Fruit fly (Drosophila melanogaster) whole organism, wandering third instar larva: ENCODE results near the gene CG17272.

Experiments
- Abd-B ChIP-seq: fragments of >200 bp; optimal IDR thresholded peaks from 2 replicates; lab custom pipeline; 2017; ENCODE audit warnings: missing biosample characterization, missing genetic modification characterization
- CG32264 ChIP-seq: fragments of 200-800 bp; sonication (Bioruptor generic); optimal IDR thresholded peaks from 2 replicates; lab custom pipeline; 2016; ENCODE audit warnings: missing biosample characterization, missing genetic modification characterization
- CG9705 ChIP-seq: fragments of 200-800 bp; sonication (Bioruptor generic); optimal IDR thresholded peaks from 2 replicates; lab custom pipeline; 2018; ENCODE audit warnings: missing biosample characterization, mild to moderate bottlenecking, missing genetic modification characterization
- CrebA ChIP-seq: fragments of 200-800 bp; sonication (Bioruptor generic); optimal IDR thresholded peaks from 2 replicates; lab custom pipeline; 2016; ENCODE audit warnings: missing biosample characterization, mild to moderate bottlenecking, missing genetic modification characterization, borderline replicate concordance
- Dfd ChIP-seq: fragments of >200 bp; optimal IDR thresholded peaks from 2 replicates; lab custom pipeline; 2017; ENCODE audit warnings: missing biosample characterization, missing genetic modification characterization
- Dif ChIP-seq: fragments of 200-275, 200-300 bp; sonication (Bioruptor generic); optimal IDR thresholded peaks from 2 replicates; lab custom pipeline; 2018; ENCODE audit warnings: missing biosample characterization, missing genetic modification characterization; ENCODE audit not compliant: partially characterized antibody
- GATAd ChIP-seq: sonication (Bioruptor generic); optimal IDR thresholded peaks from 2 replicates; lab custom pipeline; 2016; ENCODE audit warnings: missing biosample characterization, missing genetic modification characterization
- HLH106 ChIP-seq: fragments of 200-800 bp; optimal IDR thresholded peaks from 3 replicates; lab custom pipeline; 2019; ENCODE audit warnings: missing biosample characterization, mild to moderate bottlenecking, missing genetic modification characterization, moderate library complexity
- Hnf4 ChIP-seq: fragments of 200-800 bp; sonication (Bioruptor generic); optimal IDR thresholded peaks from 2 replicates; lab custom pipeline; 2016; ENCODE audit warnings: missing biosample characterization, mild to moderate bottlenecking, missing genetic modification characterization
- Hr78 ChIP-seq: fragments of >200 bp; optimal IDR thresholded peaks from 2 replicates; lab custom pipeline; 2017; ENCODE audit warnings: missing biosample characterization, missing genetic modification characterization
- Hr83 ChIP-seq: fragments of 200-300 bp; sonication (Bioruptor generic); optimal IDR thresholded peaks from 2 replicates; lab custom pipeline; 2016; ENCODE audit warnings: missing biosample characterization, mild to moderate bottlenecking, missing genetic modification characterization, moderate library complexity; ENCODE audit not compliant: poor library complexity, severe bottlenecking
- Jra ChIP-seq: sonication (Bioruptor generic); optimal IDR thresholded peaks from 2 replicates; lab custom pipeline; 2016; ENCODE audit warnings: missing biosample characterization, missing genetic modification characterization
- Mio ChIP-seq: sonication (Bioruptor generic); optimal IDR thresholded peaks from 2 replicates; lab custom pipeline; 2016; ENCODE audit warnings: missing biosample characterization, missing genetic modification characterization
- Myc ChIP-seq: fragments of >200 bp; optimal IDR thresholded peaks from 2 replicates; lab custom pipeline; 2017
- N ChIP-seq: fragments of >200 bp; optimal IDR thresholded peaks from 2 replicates; lab custom pipeline; 2018; ENCODE audit warnings: missing biosample characterization, missing external identifiers, missing genetic modification characterization
- OdsH ChIP-seq: fragments of 200-800 bp; sonication (Bioruptor generic); optimal IDR thresholded peaks from 2 replicates; lab custom pipeline; 2016; ENCODE audit warnings: missing biosample characterization, mild to moderate bottlenecking, missing genetic modification characterization
- Rel ChIP-seq, 2 experiments: fragments of 200-800 bp; sonication (Bioruptor generic) in 1 of 2; optimal IDR thresholded peaks; 2 replicates in 1 of 2; 3 replicates in 1 of 2; lab custom pipeline; 2016 to 2019; ENCODE audit warnings: mild to moderate bottlenecking in 2 of 2, missing biosample characterization in 2 of 2, missing genetic modification characterization in 2 of 2, moderate library complexity in 1 of 2
- Sp1 ChIP-seq: fragments of 200-800 bp; sonication (Bioruptor generic); optimal IDR thresholded peaks from 3 replicates; lab custom pipeline; 2019; ENCODE audit warnings: missing biosample characterization, mild to moderate bottlenecking, missing genetic modification characterization, moderate library complexity
- Vsx2 ChIP-seq: fragments of 200-300, 225-300 bp; sonication (Bioruptor generic); optimal IDR thresholded peaks from 2 replicates; lab custom pipeline; 2018; ENCODE audit warnings: missing biosample characterization, missing genetic modification characterization; ENCODE audit not compliant: partially characterized antibody
- br ChIP-seq: fragments of 200-800 bp; sonication (Bioruptor generic); optimal IDR thresholded peaks from 2 replicates; lab custom pipeline; 2016; ENCODE audit warnings: missing biosample characterization, missing genetic modification characterization
- brk ChIP-seq: fragments of 200-800 bp; sonication (Bioruptor generic); optimal IDR thresholded peaks from 2 replicates; lab custom pipeline; 2016; ENCODE audit warnings: missing biosample characterization, mild to moderate bottlenecking, missing genetic modification characterization
- dl ChIP-seq, 2 experiments: fragments of 175-275, 200-275 bp in 1 of 2; fragments of 200-275 bp in 1 of 2; sonication (Bioruptor generic); optimal IDR thresholded peaks; lab custom pipeline; 2018; ENCODE audit warnings: mild to moderate bottlenecking in 2 of 2, missing biosample characterization in 2 of 2, missing genetic modification characterization in 2 of 2, moderate library complexity in 2 of 2; ENCODE audit not compliant: partially characterized antibody in 2 of 2, insufficient read depth in 1 of 2
- dsf ChIP-seq: sonication (Bioruptor generic); optimal IDR thresholded peaks from 2 replicates; lab custom pipeline; 2016; ENCODE audit warnings: missing biosample characterization, missing genetic modification characterization, borderline replicate concordance
- ey ChIP-seq: fragments of 200-800 bp; sonication (Bioruptor generic); optimal IDR thresholded peaks from 2 replicates; lab custom pipeline; 2016; ENCODE audit warnings: missing biosample characterization, missing genetic modification characterization
- foxo ChIP-seq, 2 experiments: fragments of 200-800 bp; sonication (Bioruptor generic); optimal IDR thresholded peaks; 2 replicates in 1 of 2; 3 replicates in 1 of 2; lab custom pipeline; 2016 to 2017; ENCODE audit warnings: missing biosample characterization in 2 of 2, missing genetic modification characterization in 2 of 2
- fru ChIP-seq: fragments of 200-800 bp; sonication (Bioruptor generic); optimal IDR thresholded peaks from 3 replicates; lab custom pipeline; 2016; ENCODE audit warnings: missing biosample characterization, mild to moderate bottlenecking, missing genetic modification characterization
- h ChIP-seq: fragments of 200-800 bp; sonication (Bioruptor generic); optimal IDR thresholded peaks from 3 replicates; lab custom pipeline; 2016; ENCODE audit warnings: missing biosample characterization, mild to moderate bottlenecking, missing genetic modification characterization
- jim ChIP-seq: fragments of 175-275, 200-325 bp; sonication (Bioruptor generic); optimal IDR thresholded peaks from 2 replicates; lab custom pipeline; 2016; ENCODE audit warnings: missing biosample characterization, mild to moderate bottlenecking, missing genetic modification characterization
- lola ChIP-seq: fragments of >200 bp; optimal IDR thresholded peaks from 2 replicates; lab custom pipeline; 2017; ENCODE audit warnings: missing biosample characterization, missing genetic modification characterization
- pan ChIP-seq: fragments of >200 bp; optimal IDR thresholded peaks from 2 replicates; lab custom pipeline; 2017
- psq ChIP-seq: fragments of 200-800 bp; sonication (Bioruptor generic); optimal IDR thresholded peaks from 3 replicates; lab custom pipeline; 2017; ENCODE audit warnings: missing biosample characterization, mild to moderate bottlenecking, missing genetic modification characterization, moderate library complexity
- rgr ChIP-seq: fragments of 200-800 bp; sonication (Bioruptor generic); optimal IDR thresholded peaks from 3 replicates; lab custom pipeline; 2016; ENCODE audit warnings: missing biosample characterization, mild to moderate bottlenecking, missing genetic modification characterization
- sage ChIP-seq: fragments of 200-800 bp; sonication (Bioruptor generic); optimal IDR thresholded peaks from 2 replicates; lab custom pipeline; 2016; ENCODE audit warnings: missing biosample characterization, mild to moderate bottlenecking, missing genetic modification characterization
- sv ChIP-seq: fragments of 200-800 bp; sonication (Bioruptor generic); optimal IDR thresholded peaks from 3 replicates; lab custom pipeline; 2016; ENCODE audit warnings: missing biosample characterization, missing genetic modification characterization
- tai ChIP-seq: sonication (Bioruptor generic); optimal IDR thresholded peaks from 2 replicates; lab custom pipeline; 2016; ENCODE audit warnings: missing biosample characterization, missing genetic modification characterization
- usp ChIP-seq: fragments of >200 bp; optimal IDR thresholded peaks from 2 replicates; lab custom pipeline; 2017; ENCODE audit warnings: missing biosample characterization, missing genetic modification characterization
- woc ChIP-seq: sonication (Bioruptor generic); optimal IDR thresholded peaks from 2 replicates; lab custom pipeline; 2016; ENCODE audit warnings: missing biosample characterization, mild to moderate bottlenecking, missing genetic modification characterization

CG17272 gene

dm6 chr3R:20836257-20836856, 12.3 kb upstream of the CG17272 start:
- TF ChIP-seq foxo (GFP tag; optimal IDR thresholded peaks at IDR 0.05; lab: Kevin White, UChicago) (peak in 1 of 2 experiments; percentile 21), brk (GFP tag; lab: Kevin White, UChicago) (no peak)

- TF ChIP-seq Hnf4 (GFP tag; lab: Kevin White, UChicago) = peak; percentile 24
- TF ChIP-seq Abd-B (GFP tag; lab: Kevin White, UChicago) = no peak
- peak; percentile 18 for TF ChIP-seq fru (GFP tag; lab: Kevin White, UChicago)
Measured at dm6 chr3R:20835531-20835930, 11.5 kb upstream of the CG17272 start.

- no peak for TF ChIP-seq jim (GFP tag; lab: Kevin White, UChicago)
- no peak for TF ChIP-seq CG32264 (GFP tag; lab: Kevin White, UChicago)
- no peak for TF ChIP-seq dsf (GFP tag; lab: Kevin White, UChicago)
Measured at dm6 chr3R:20834770-20835183, 10.7 kb upstream of the CG17272 start.

dm6 chr3R:20833664-20834063, 9.6 kb upstream of the CG17272 start:
- TF ChIP-seq foxo (GFP tag; optimal IDR thresholded peaks at IDR 0.05; lab: Kevin White, UChicago) = peak in 1 of 2 experiments; percentile 27
- no peak for TF ChIP-seq dl (GFP tag; optimal IDR thresholded peaks at IDR 0.05; lab: Kevin White, UChicago; ENCODE audit: insufficient read depth in 1 of 2, partially characterized antibody in 2 of 2)
- TF ChIP-seq Hnf4 (GFP tag; lab: Kevin White, UChicago) = peak; percentile 17
- TF ChIP-seq sv (GFP tag; lab: Kevin White, UChicago) = peak; percentile 39
- TF ChIP-seq OdsH (GFP tag; lab: Kevin White, UChicago) = peak; percentile 7
- no peak for TF ChIP-seq Rel (GFP tag; optimal IDR thresholded peaks at IDR 0.05; lab: Kevin White, UChicago)
- peak; percentile 87 for TF ChIP-seq Rel (tag; optimal IDR thresholded peaks at IDR 0.05; lab: Kevin White, UChicago)

- no peak for TF ChIP-seq usp (GFP tag; lab: Kevin White, UChicago)
- TF ChIP-seq Hr83 (GFP tag; lab: Kevin White, UChicago) = peak; percentile 50
- TF ChIP-seq tai (GFP tag; lab: Kevin White, UChicago) = peak; percentile 17
- no peak for TF ChIP-seq Sp1 (GFP tag; lab: Kevin White, UChicago)
- TF ChIP-seq Myc = no peak
- no peak for TF ChIP-seq Mio (GFP tag; lab: Kevin White, UChicago)
- TF ChIP-seq woc (GFP tag; lab: Kevin White, UChicago) = peak; percentile 2
- TF ChIP-seq dsf (GFP tag; lab: Kevin White, UChicago) = no peak
- no peak for TF ChIP-seq psq (GFP tag; lab: Kevin White, UChicago)
- TF ChIP-seq CG9705 (GFP tag; lab: Kevin White, UChicago) = no peak
- no peak for TF ChIP-seq Hr78 (GFP tag; lab: Kevin White, UChicago)
- TF ChIP-seq pan = no peak
- TF ChIP-seq HLH106 (tag; lab: Kevin White, UChicago) = no peak
- TF ChIP-seq sage (GFP tag; lab: Kevin White, UChicago) = no peak
- TF ChIP-seq Jra (GFP tag; lab: Kevin White, UChicago) = no peak
- TF ChIP-seq CrebA (GFP tag; lab: Kevin White, UChicago) = no peak
- TF ChIP-seq Abd-B (GFP tag; lab: Kevin White, UChicago) = peak; percentile 15
- peak; percentile 46 for TF ChIP-seq fru (GFP tag; lab: Kevin White, UChicago)
- no peak for TF ChIP-seq sv (GFP tag; lab: Kevin White, UChicago)
- TF ChIP-seq Vsx2 (GFP tag; lab: Kevin White, UChicago) = no peak
- TF ChIP-seq h (GFP tag; lab: Kevin White, UChicago) = peak; percentile 71
- TF ChIP-seq foxo (GFP tag; optimal IDR thresholded peaks at IDR 0.05; lab: Kevin White, UChicago) = peak in 1 of 2 experiments; percentile 55
- TF ChIP-seq Dfd (GFP tag; lab: Kevin White, UChicago) = peak; percentile 44
- TF ChIP-seq GATAd (GFP tag; lab: Kevin White, UChicago) = no peak
- no peak for TF ChIP-seq Rel (GFP tag; optimal IDR thresholded peaks at IDR 0.05; lab: Kevin White, UChicago)
- TF ChIP-seq Rel (tag; optimal IDR thresholded peaks at IDR 0.05; lab: Kevin White, UChicago) = peak; percentile 78
- peak; percentile 11 for TF ChIP-seq Dif (GFP tag; lab: Kevin White, UChicago)
- TF ChIP-seq jim (GFP tag; lab: Kevin White, UChicago) = no peak
- TF ChIP-seq Hnf4 (GFP tag; lab: Kevin White, UChicago) = no peak
- peak; percentile 57 for TF ChIP-seq N (GFP tag; lab: Kevin White, UChicago)
- peak; percentile 12 for TF ChIP-seq lola (GFP tag; lab: Kevin White, UChicago)
- TF ChIP-seq ey = peak; percentile 44
- TF ChIP-seq rgr (GFP tag; lab: Kevin White, UChicago) = peak; percentile 37
- no peak for TF ChIP-seq CG32264 (GFP tag; lab: Kevin White, UChicago)
- peak; percentile 26 for TF ChIP-seq OdsH (GFP tag; lab: Kevin White, UChicago)
- TF ChIP-seq brk (GFP tag; lab: Kevin White, UChicago) = no peak
- TF ChIP-seq br (GFP tag; lab: Kevin White, UChicago) = peak; percentile 30
Measured at dm6 chr3R:20832689-20833524, 8.9 kb upstream of the CG17272 start, which contains the start of gene Synd. TSS of gene Synd (plus strand) at chr3R:20832799.
